Fruit fly (Drosophila melanogaster): ENCODE measurements around the gene RpS9.

DNA sequence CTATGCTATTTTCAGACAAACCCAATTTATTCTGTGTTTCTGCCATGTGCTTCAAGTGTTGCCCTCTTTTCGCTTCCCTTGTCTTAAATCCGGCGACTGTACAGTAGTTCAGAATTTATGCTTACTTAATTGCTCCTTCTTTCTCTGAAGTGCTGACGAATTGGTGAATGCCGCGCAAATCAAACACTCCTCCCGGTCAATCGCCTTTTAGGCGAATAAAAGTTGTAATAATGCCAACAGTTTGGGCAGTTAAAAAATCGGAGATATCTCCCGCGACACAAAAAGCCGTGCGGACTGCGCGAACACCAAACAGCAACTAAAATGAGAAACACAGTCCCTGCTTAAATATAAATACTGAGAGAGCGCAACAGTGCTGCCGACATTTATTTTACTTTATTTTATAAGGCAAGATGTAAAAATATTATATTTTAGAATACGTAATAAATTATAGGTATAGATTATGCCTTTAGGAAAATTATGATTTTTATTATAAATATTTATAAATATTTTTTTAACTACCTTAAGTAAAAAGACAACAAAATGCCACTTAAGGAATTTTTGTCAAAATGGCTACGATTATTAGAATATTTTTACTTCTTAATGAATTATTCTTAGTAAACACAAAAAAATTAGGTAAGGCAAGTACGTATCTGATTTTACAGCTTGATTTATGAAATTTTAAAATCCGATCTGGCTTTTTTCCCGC is 6.2 kb downstream of the RpS9 start, which contains the start of gene path:
- TF ChIP-seq psq (optimal IDR thresholded peaks at IDR 0.05): no peak
- no peak for TF ChIP-seq h (optimal IDR thresholded peaks at IDR 0.05)

Measured in Kc167 (cell line).